Fruit fly (Drosophila melanogaster): ENCODE measurements around the gene CG34279.

The CG34279 gene

DNA sequence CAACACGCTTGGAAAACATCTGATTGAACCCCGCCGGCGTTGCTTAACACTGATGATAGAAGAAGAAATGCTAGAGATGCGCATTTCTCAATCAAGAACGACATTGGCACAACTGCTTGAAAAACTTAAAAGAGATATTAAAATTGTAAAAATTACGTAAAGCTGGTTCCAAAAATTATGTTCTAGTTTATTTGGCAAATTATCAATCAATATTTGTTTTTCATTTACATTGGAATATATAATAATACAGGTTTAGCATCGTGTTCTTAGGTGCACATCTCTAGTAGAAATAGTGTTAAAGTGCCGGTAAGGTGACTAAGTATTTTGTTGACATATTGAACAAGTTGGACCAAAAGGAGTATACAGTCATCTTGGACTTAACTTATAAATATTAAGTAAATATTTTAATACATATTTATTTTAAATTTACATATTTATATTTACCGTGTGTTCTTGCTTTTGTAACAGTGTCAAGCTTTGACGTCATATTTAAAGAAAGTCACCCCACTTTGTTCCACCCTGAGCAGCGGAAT lies 11.7 kb downstream of the CG34279 start, which contains the start of the genes Brf and sds22 (continued):
- peak; percentile 94 for TF ChIP-seq klu (GFP tag; IDR thresholded peaks at IDR 0.05)
- peak; percentile 90 for TF ChIP-seq mirr (GFP tag; optimal IDR thresholded peaks at IDR 0.05)
- TF ChIP-seq CG11696 (GFP tag; IDR thresholded peaks at IDR 0.05) = peak; percentile 71; the same call in 1 of the 2 replicates
- peak; percentile 98 for TF ChIP-seq CG2120 (GFP tag; optimal IDR thresholded peaks at IDR 0.05)
- TF ChIP-seq yki (optimal IDR thresholded peaks at IDR 0.05) = no peak
- peak; percentile 97 for TF ChIP-seq CG8944 (GFP tag; optimal IDR thresholded peaks at IDR 0.05)
- peak; percentile 94 for TF ChIP-seq MBD-R2 (GFP tag; IDR thresholded peaks at IDR 0.05)
- peak; percentile 70 for TF ChIP-seq Ravus (GFP tag; IDR thresholded peaks at IDR 0.05)
- peak; percentile 89 for TF ChIP-seq NC2α (GFP tag; optimal IDR thresholded peaks at IDR 0.05)
- TF ChIP-seq ash1 (GFP tag; optimal IDR thresholded peaks at IDR 0.05) = peak; percentile 15
- TF ChIP-seq HLH4C (GFP tag; IDR thresholded peaks at IDR 0.05; ENCODE audit: partially characterized antibody) = peak; percentile 73
- TF ChIP-seq CG17568 (GFP tag; optimal IDR thresholded peaks at IDR 0.05) = peak; percentile 86
- TF ChIP-seq cad (GFP tag; optimal IDR thresholded peaks at IDR 0.05) = no peak
- peak; percentile 99 for TF ChIP-seq Ets65A (GFP tag)
- TF ChIP-seq da (GFP tag; optimal IDR thresholded peaks at IDR 0.05) = peak; percentile 87
- TF ChIP-seq CG12769 (tag; optimal IDR thresholded peaks at IDR 0.05) = peak; percentile 95
- peak; percentile 80 for TF ChIP-seq YL-1 (GFP tag; optimal IDR thresholded peaks at IDR 0.05)
- peak; percentile 86 for TF ChIP-seq Scr (GFP tag; IDR thresholded peaks at IDR 0.05; ENCODE audit: partially characterized antibody)
- TF ChIP-seq bbx (GFP tag; IDR thresholded peaks at IDR 0.05; ENCODE audit: partially characterized antibody) = peak; percentile 39; the same call in 1 of the 2 replicates
- peak; percentile 87 for TF ChIP-seq CG11560 (tag; IDR thresholded peaks at IDR 0.05)
- TF ChIP-seq lilli (GFP tag; optimal IDR thresholded peaks at IDR 0.05) = peak; percentile 98
- no peak for TF ChIP-seq CG8478 (optimal IDR thresholded peaks at IDR 0.05)
- peak; percentile 41; the same call in 1 of the 3 replicates for TF ChIP-seq z (GFP tag; IDR thresholded peaks at IDR 0.05)
- TF ChIP-seq CG1602 (GFP tag; optimal IDR thresholded peaks at IDR 0.05) = peak; percentile 97
- TF ChIP-seq CG12744 (GFP tag; optimal IDR thresholded peaks at IDR 0.05) = peak; percentile 93
- peak; percentile 93 for TF ChIP-seq trh (GFP tag; optimal IDR thresholded peaks at IDR 0.05)
- TF ChIP-seq Bdp1 (GFP tag; optimal IDR thresholded peaks at IDR 0.05) = peak; percentile 90
- TF ChIP-seq hbn (GFP tag; IDR thresholded peaks at IDR 0.05; ENCODE audit: partially characterized antibody) = peak; percentile 72
- TF ChIP-seq CkIIα-i1 (GFP tag; IDR thresholded peaks at IDR 0.05) = no peak
- TF ChIP-seq CG12659 (GFP tag; optimal IDR thresholded peaks at IDR 0.05) = peak; percentile 96
- peak; percentile 86 for TF ChIP-seq Asciz (GFP tag; optimal IDR thresholded peaks at IDR 0.05)
- peak; percentile 93 for TF ChIP-seq ken (GFP tag; IDR thresholded peaks at IDR 0.05)
- TF ChIP-seq CG15479 (GFP tag; optimal IDR thresholded peaks at IDR 0.05) = no peak
- peak; percentile 81 for TF ChIP-seq CG6813 (GFP tag; optimal IDR thresholded peaks at IDR 0.05)
- TF ChIP-seq wor (GFP tag; IDR thresholded peaks at IDR 0.05) = peak; percentile 83; the same call in 1 of the 2 replicates
- peak; percentile 76 for TF ChIP-seq kah (GFP tag; optimal IDR thresholded peaks at IDR 0.05)
- TF ChIP-seq CG5180 (GFP tag; optimal IDR thresholded peaks at IDR 0.05) = peak; percentile 74
- TF ChIP-seq Fer1 (GFP tag; optimal IDR thresholded peaks at IDR 0.05) = peak; percentile 93
- peak; percentile 90 for TF ChIP-seq CG10959 (GFP tag; IDR thresholded peaks at IDR 0.05)
- peak; percentile 93 for TF ChIP-seq lbe (GFP tag; optimal IDR thresholded peaks at IDR 0.05)
- TF ChIP-seq Dip3 (GFP tag; optimal IDR thresholded peaks at IDR 0.05) = peak; percentile 97
- peak; percentile 76 for TF ChIP-seq Gsc (GFP tag; IDR thresholded peaks at IDR 0.05)
- peak; percentile 86 for TF ChIP-seq dan (GFP tag; IDR thresholded peaks at IDR 0.05)
- TF ChIP-seq unpg (GFP tag; optimal IDR thresholded peaks at IDR 0.05) = peak; percentile 96
- TF ChIP-seq CoRest (tag; optimal IDR thresholded peaks at IDR 0.05) = peak; percentile 98
- TF ChIP-seq schlank (tag; optimal IDR thresholded peaks at IDR 0.05) = peak; percentile 90
- TF ChIP-seq pros (GFP tag; optimal IDR thresholded peaks at IDR 0.05) = peak; percentile 61
- peak; percentile 92 for TF ChIP-seq CG8765 (GFP tag; IDR thresholded peaks at IDR 0.05)
- peak; percentile 85 for TF ChIP-seq CG3407 (GFP tag; optimal IDR thresholded peaks at IDR 0.05)
- peak; percentile 88 for TF ChIP-seq her (GFP tag; optimal IDR thresholded peaks at IDR 0.05)
- no peak for TF ChIP-seq br (optimal IDR thresholded peaks at IDR 0.05)
- TF ChIP-seq Ptx1 (GFP tag; IDR thresholded peaks at IDR 0.05) = peak; percentile 96

Measured in whole organism, embryonic.